Worm (Caenorhabditis elegans): ENCODE results near the gene srg-40.
A peak's percentile ranks its signal among the peaks of the same experiment; 100 is the strongest.

The srg-40 gene

ce11 chrV:11140326-11140725, 24.0 kb downstream of the srg-40 start:
- TF ChIP-seq hlh-1 (tag; optimal IDR thresholded peaks at IDR 0.05) (peak; percentile 3), mab-5 (tag; optimal IDR thresholded peaks at IDR 0.05) (no peak), unc-120 (tag; optimal IDR thresholded peaks at IDR 0.05; ENCODE audit: poor library complexity, severe bottlenecking) (peak; percentile 65), nhr-237 (tag; optimal IDR thresholded peaks at IDR 0.05) (no peak), nhr-76 (tag; optimal IDR thresholded peaks at IDR 0.05) (no peak)

- TF ChIP-seq lin-32 (GFP tag; optimal IDR thresholded peaks at IDR 0.05) (no peak), hlh-1 (tag; optimal IDR thresholded peaks at IDR 0.05) (no peak), mls-2 (tag; optimal IDR thresholded peaks at IDR 0.05) (no peak), drap-1 (GFP tag; optimal IDR thresholded peaks at IDR 0.05) (no peak), blmp-1 (tag; optimal IDR thresholded peaks at IDR 0.05) (no peak), ces-1 (GFP tag; optimal IDR thresholded peaks at IDR 0.05) (no peak), mab-5 (tag; optimal IDR thresholded peaks at IDR 0.05) (no peak), unc-120 (tag; optimal IDR thresholded peaks at IDR 0.05; ENCODE audit: poor library complexity, severe bottlenecking) (no peak), nhr-76 (tag; optimal IDR thresholded peaks at IDR 0.05) (no peak), sptf-1 (tag; optimal IDR thresholded peaks at IDR 0.05) (no peak), ceh-83 (GFP tag; optimal IDR thresholded peaks at IDR 0.05) (no peak), nhr-28 (tag; optimal IDR thresholded peaks at IDR 0.05) (no peak)
Observed at ce11 chrV:11134296-11134695, 30.1 kb downstream of the srg-40 start, which contains the start of gene glb-3. glb-3 (plus strand) TSS chrV:11134596.

- TF ChIP-seq blmp-1 (tag; optimal IDR thresholded peaks at IDR 0.05), result no peak
- TF ChIP-seq M03D4.4 (tag; optimal IDR thresholded peaks at IDR 0.05), result no peak
- TF ChIP-seq lsy-2 (tag; optimal IDR thresholded peaks at IDR 0.05), result no peak
- no peak for TF ChIP-seq sptf-1 (tag; optimal IDR thresholded peaks at IDR 0.05)
- no peak for TF ChIP-seq unc-39 (tag; optimal IDR thresholded peaks at IDR 0.05)
- no peak for TF ChIP-seq tbx-8 (GFP tag; optimal IDR thresholded peaks at IDR 0.05)
- no peak for TF ChIP-seq nhr-76 (tag; optimal IDR thresholded peaks at IDR 0.05)
- TF ChIP-seq lin-32 (GFP tag; optimal IDR thresholded peaks at IDR 0.05), result no peak
- TF ChIP-seq nhr-2 (tag; optimal IDR thresholded peaks at IDR 0.05), result no peak
- no peak for TF ChIP-seq mab-5 (tag; optimal IDR thresholded peaks at IDR 0.05)
- no peak for TF ChIP-seq elt-3 (tag; optimal IDR thresholded peaks at IDR 0.05)
- TF ChIP-seq mep-1 (tag; optimal IDR thresholded peaks at IDR 0.05), result no peak
Observed at ce11 chrV:11133516-11133915, 30.9 kb downstream of the srg-40 start.

- no peak for TF ChIP-seq drap-1 (GFP tag; optimal IDR thresholded peaks at IDR 0.05)
- TF ChIP-seq mab-5 (tag; optimal IDR thresholded peaks at IDR 0.05), result no peak
- TF ChIP-seq ces-1 (GFP tag; optimal IDR thresholded peaks at IDR 0.05), result no peak
- TF ChIP-seq lsy-2 (tag; optimal IDR thresholded peaks at IDR 0.05), result no peak
- no peak for TF ChIP-seq bed-3 (GFP tag; optimal IDR thresholded peaks at IDR 0.05)
- TF ChIP-seq pha-4 (tag; optimal IDR thresholded peaks at IDR 0.05), result no peak
- no peak for TF ChIP-seq unc-39 (tag; optimal IDR thresholded peaks at IDR 0.05)
- TF ChIP-seq elt-1 (tag; optimal IDR thresholded peaks at IDR 0.05; ENCODE audit: borderline replicate concordance, insufficient read depth), result no peak
- TF ChIP-seq nhr-2 (tag; optimal IDR thresholded peaks at IDR 0.05), result no peak
- TF ChIP-seq lin-13 (tag; optimal IDR thresholded peaks at IDR 0.05), result no peak
- no peak for TF ChIP-seq nhr-237 (tag; optimal IDR thresholded peaks at IDR 0.05)
Observed at ce11 chrV:11131801-11132200, 32.6 kb downstream of the srg-40 start.

- TF ChIP-seq ceh-39 (tag; optimal IDR thresholded peaks at IDR 0.05) (no peak), sem-2 (GFP tag; optimal IDR thresholded peaks at IDR 0.05) (no peak), ham-2 (GFP tag; optimal IDR thresholded peaks at IDR 0.05) (no peak), zip-8 (tag; optimal IDR thresholded peaks at IDR 0.05) (no peak), bed-3 (GFP tag; optimal IDR thresholded peaks at IDR 0.05) (no peak), drap-1 (GFP tag; optimal IDR thresholded peaks at IDR 0.05) (no peak), ztf-11 (tag; optimal IDR thresholded peaks at IDR 0.05) (no peak), nhr-76 (tag; optimal IDR thresholded peaks at IDR 0.05) (no peak), unc-120 (tag; optimal IDR thresholded peaks at IDR 0.05; ENCODE audit: poor library complexity, severe bottlenecking) (no peak), sptf-1 (tag; optimal IDR thresholded peaks at IDR 0.05) (no peak)
Observed at ce11 chrV:11127197-11127596, 37.2 kb downstream of the srg-40 start, which contains the start of gene jmjd-5. jmjd-5 (plus strand) TSS chrV:11127497.

- TF ChIP-seq unc-39 (tag; optimal IDR thresholded peaks at IDR 0.05) (no peak), ceh-43 (GFP tag; optimal IDR thresholded peaks at IDR 0.05) (no peak), ztf-11 (tag; optimal IDR thresholded peaks at IDR 0.05) (no peak), unc-62 (GFP tag; optimal IDR thresholded peaks at IDR 0.05) (no peak), nhr-2 (tag; optimal IDR thresholded peaks at IDR 0.05) (no peak), lin-13 (tag; optimal IDR thresholded peaks at IDR 0.05) (no peak), elt-1 (tag; optimal IDR thresholded peaks at IDR 0.05; ENCODE audit: borderline replicate concordance, insufficient read depth) (no peak), ham-2 (GFP tag; optimal IDR thresholded peaks at IDR 0.05) (no peak), M03D4.4 (tag; optimal IDR thresholded peaks at IDR 0.05) (no peak), sptf-1 (tag; optimal IDR thresholded peaks at IDR 0.05) (no peak)
Observed at ce11 chrV:11124922-11125321, 39.5 kb downstream of the srg-40 start, which contains the start of gene C06H2.2. C06H2.2 (plus strand) TSS chrV:11125222.
